Worm (Caenorhabditis elegans) whole organism, L1 larva: Measurements from ENCODE around the gene rps-3.

Source experiments
- C04F5.9 ChIP-seq: sonication (generic microtip); optimal IDR thresholded peaks from 2 replicates; lab custom pipeline; 2016; ENCODE audit warnings: missing genetic modification characterization, missing compliant biosample characterization
- C16A3.4 ChIP-seq: fragments of 150-350 bp; optimal IDR thresholded peaks from 2 replicates; lab custom pipeline; 2014; ENCODE audit warnings: missing biosample characterization, missing genetic modification characterization
- C34B4.2 ChIP-seq: sonication (generic microtip); optimal IDR thresholded peaks from 2 replicates; lab custom pipeline; 2017; ENCODE audit warnings: mild to moderate bottlenecking, missing genetic modification characterization, missing compliant biosample characterization
- aly-2 ChIP-seq: fragments of 150-350 bp; optimal IDR thresholded peaks from 2 replicates; lab custom pipeline; 2014; ENCODE audit warnings: missing biosample characterization, missing genetic modification characterization
- ama-1 ChIP-seq: fragments of 150-350 bp; optimal IDR thresholded peaks from 2 replicates; lab custom pipeline; 2014
- ceh-8 ChIP-seq: fragments of 200-800 bp; sonication (Bioruptor generic); optimal IDR thresholded peaks from 2 replicates; lab custom pipeline; 2018; ENCODE audit warnings: mild to moderate bottlenecking, missing genetic modification characterization, moderate library complexity, missing compliant biosample characterization
- ceh-82 ChIP-seq, 3 experiments: fragments of 150-350 bp in 1 of 3; sonication (generic microtip) in 2 of 3; optimal IDR thresholded peaks; 2 replicates each; lab custom pipeline; 2014 to 2017; ENCODE audit warnings: missing biosample characterization in 3 of 3, missing genetic modification characterization in 3 of 3
- ceh-88 ChIP-seq: fragments of 200-800 bp; sonication (Bioruptor generic); IDR thresholded peaks from 2 replicates; pipeline ENCODE4 v1.3.6; 2022; ENCODE audit warnings: missing genetic modification characterization, missing compliant biosample characterization
- dpl-1 ChIP-seq, 3 experiments: fragments of 150-350 bp in 2 of 3; sonication (generic microtip) in 1 of 3; optimal IDR thresholded peaks; 2 replicates each; lab custom pipeline; 2014 to 2017; ENCODE audit warnings: missing biosample characterization in 3 of 3, missing genetic modification characterization in 3 of 3, missing genetic modification reagents in 3 of 3
- efl-3 ChIP-seq: fragments of 200-800 bp; sonication (Bioruptor generic); optimal IDR thresholded peaks from 2 replicates; lab custom pipeline; 2018; ENCODE audit warnings: mild to moderate bottlenecking, missing genetic modification characterization, missing compliant biosample characterization
- elt-2 ChIP-seq: sonication (generic microtip); optimal IDR thresholded peaks from 2 replicates; lab custom pipeline; 2016; ENCODE audit warnings: missing genetic modification characterization, mild to moderate bottlenecking, inconsistent platforms, missing compliant biosample characterization, missing genetic modification reagents
- elt-3 ChIP-seq, 6 experiments: fragments of 150-350 bp in 1 of 6; sonication (generic microtip); optimal IDR thresholded peaks; 2 replicates each; lab custom pipeline; 2017 to 2018; ENCODE audit warnings: missing biosample characterization in 6 of 6, missing genetic modification characterization in 6 of 6, inconsistent platforms in 1 of 6
- fkh-8 ChIP-seq: sonication (generic microtip); optimal IDR thresholded peaks from 2 replicates; lab custom pipeline; 2016; ENCODE audit warnings: mild to moderate bottlenecking, missing genetic modification characterization, missing compliant biosample characterization
- fos-1 ChIP-seq: fragments of 150-350 bp; optimal IDR thresholded peaks from 2 replicates; lab custom pipeline; 2014; ENCODE audit warnings: missing biosample characterization, missing genetic modification characterization
- irx-1 ChIP-seq: sonication (generic microtip); optimal IDR thresholded peaks from 2 replicates; lab custom pipeline; 2016; ENCODE audit warnings: missing genetic modification characterization, missing compliant biosample characterization
- lin-13 ChIP-seq: fragments of 150-350 bp; optimal IDR thresholded peaks from 2 replicates; lab custom pipeline; 2014; ENCODE audit warnings: missing biosample characterization, missing genetic modification reagents, missing genetic modification characterization
- lin-14 ChIP-seq: fragments of 200-800 bp; sonication (Bioruptor generic); optimal IDR thresholded peaks from 2 replicates; lab custom pipeline; 2018; ENCODE audit warnings: mild to moderate bottlenecking, missing genetic modification characterization, moderate library complexity, missing compliant biosample characterization
- lin-35 ChIP-seq, 2 experiments: fragments of 150-350 bp; optimal IDR thresholded peaks; 2 replicates each; lab custom pipeline; 2014; ENCODE audit warnings: missing biosample characterization in 2 of 2, missing genetic modification characterization in 2 of 2, missing genetic modification reagents in 2 of 2
- lir-3 ChIP-seq: sonication (generic microtip); optimal IDR thresholded peaks from 2 replicates; lab custom pipeline; 2016; ENCODE audit warnings: mild to moderate bottlenecking, missing genetic modification characterization, moderate library complexity, missing compliant biosample characterization; ENCODE audit not compliant: poor library complexity
- lsy-2 ChIP-seq, 2 experiments: fragments of 150-350 bp; optimal IDR thresholded peaks; 2 replicates each; lab custom pipeline; 2014; ENCODE audit warnings: missing biosample characterization in 2 of 2, missing genetic modification characterization in 2 of 2
- mab-9 ChIP-seq: fragments of 200-800 bp; sonication (Bioruptor generic); IDR thresholded peaks from 2 replicates; pipeline ENCODE4 v1.3.6; 2022; ENCODE audit warnings: missing genetic modification reagents, missing genetic modification characterization, missing compliant biosample characterization
- mdl-1 ChIP-seq, 2 experiments: fragments of 150-350 bp; optimal IDR thresholded peaks; 2 replicates each; lab custom pipeline; 2014 to 2017; ENCODE audit warnings: missing biosample characterization in 2 of 2, missing genetic modification characterization in 2 of 2, inconsistent platforms in 1 of 2
- mep-1 ChIP-seq: fragments of 150-350 bp; optimal IDR thresholded peaks from 2 replicates; lab custom pipeline; 2014; ENCODE audit warnings: missing biosample characterization, missing genetic modification characterization
- nhr-11 ChIP-seq: fragments of 150-350 bp; optimal IDR thresholded peaks from 2 replicates; lab custom pipeline; 2014; ENCODE audit warnings: missing biosample characterization, missing genetic modification characterization
- nhr-19 ChIP-seq: fragments of 200-800 bp; sonication (Bioruptor generic); conservative IDR thresholded peaks from 2 replicates; pipeline ENCODE4 v1.3.6; 2022; ENCODE audit warnings: missing genetic modification characterization, missing compliant biosample characterization
- nhr-20 ChIP-seq: sonication (generic microtip); optimal IDR thresholded peaks from 2 replicates; lab custom pipeline; 2016; ENCODE audit warnings: mild to moderate bottlenecking, missing genetic modification characterization, missing compliant biosample characterization
- nhr-71 ChIP-seq: sonication (generic microtip); optimal IDR thresholded peaks from 2 replicates; lab custom pipeline; 2016; ENCODE audit warnings: mild to moderate bottlenecking, missing genetic modification characterization, moderate library complexity, missing compliant biosample characterization
- nhr-76 ChIP-seq: sonication (generic microtip); optimal IDR thresholded peaks from 2 replicates; lab custom pipeline; 2017; ENCODE audit warnings: missing biosample characterization, missing genetic modification characterization
- nhr-84 ChIP-seq: sonication (generic microtip); optimal IDR thresholded peaks from 2 replicates; lab custom pipeline; 2017; ENCODE audit warnings: missing biosample characterization, missing genetic modification characterization
- pag-3 ChIP-seq: sonication (generic microtip); optimal IDR thresholded peaks from 2 replicates; lab custom pipeline; 2017; ENCODE audit warnings: missing genetic modification characterization, mild to moderate bottlenecking, missing compliant biosample characterization, antibody characterized with exemption, borderline replicate concordance; ENCODE audit not compliant: insufficient read depth
- pax-3 ChIP-seq: fragments of 200-800 bp; sonication (Bioruptor generic); optimal IDR thresholded peaks from 2 replicates; lab custom pipeline; 2018; ENCODE audit warnings: mild to moderate bottlenecking, missing genetic modification characterization, moderate library complexity, missing compliant biosample characterization
- pqm-1 ChIP-seq: sonication (generic microtip); optimal IDR thresholded peaks from 3 replicates; lab custom pipeline; 2017; ENCODE audit warnings: missing biosample characterization, missing genetic modification characterization
- snpc-4 ChIP-seq: fragments of 150-350 bp; optimal IDR thresholded peaks from 2 replicates; lab custom pipeline; 2014; ENCODE audit warnings: missing biosample characterization, missing genetic modification characterization
- snu-23 ChIP-seq: sonication (generic microtip); optimal IDR thresholded peaks from 2 replicates; lab custom pipeline; 2016; ENCODE audit warnings: missing genetic modification characterization, missing compliant biosample characterization
- sptf-1 ChIP-seq: fragments of 150-350 bp; optimal IDR thresholded peaks from 2 replicates; lab custom pipeline; 2014; ENCODE audit warnings: missing biosample characterization, missing genetic modification characterization
- sup-37 ChIP-seq: fragments of 200-800 bp; sonication (Bioruptor generic); optimal IDR thresholded peaks from 2 replicates; lab custom pipeline; 2018; ENCODE audit warnings: mild to moderate bottlenecking, missing genetic modification characterization, missing compliant biosample characterization
- tbx-2 ChIP-seq: sonication (generic microtip); optimal IDR thresholded peaks from 2 replicates; lab custom pipeline; 2016; ENCODE audit warnings: missing genetic modification characterization, missing compliant biosample characterization
- unc-62 ChIP-seq: fragments of 150-350 bp; optimal IDR thresholded peaks from 2 replicates; lab custom pipeline; 2014; ENCODE audit warnings: missing biosample characterization, missing genetic modification reagents, missing genetic modification characterization
- unc-86 ChIP-seq: sonication (generic microtip); optimal IDR thresholded peaks from 2 replicates; lab custom pipeline; 2016; ENCODE audit warnings: missing genetic modification characterization, missing compliant biosample characterization
- xbp-1 ChIP-seq: sonication (generic microtip); optimal IDR thresholded peaks from 2 replicates; lab custom pipeline; 2016; ENCODE audit warnings: missing genetic modification characterization, missing compliant biosample characterization
- ztf-11 ChIP-seq, 2 experiments: sonication (generic microtip); optimal IDR thresholded peaks; 2 replicates each; lab custom pipeline; 2016 to 2017; ENCODE audit warnings: missing genetic modification characterization in 2 of 2, missing biosample characterization in 1 of 2, missing compliant biosample characterization in 1 of 2

The rps-3 gene

DNA sequence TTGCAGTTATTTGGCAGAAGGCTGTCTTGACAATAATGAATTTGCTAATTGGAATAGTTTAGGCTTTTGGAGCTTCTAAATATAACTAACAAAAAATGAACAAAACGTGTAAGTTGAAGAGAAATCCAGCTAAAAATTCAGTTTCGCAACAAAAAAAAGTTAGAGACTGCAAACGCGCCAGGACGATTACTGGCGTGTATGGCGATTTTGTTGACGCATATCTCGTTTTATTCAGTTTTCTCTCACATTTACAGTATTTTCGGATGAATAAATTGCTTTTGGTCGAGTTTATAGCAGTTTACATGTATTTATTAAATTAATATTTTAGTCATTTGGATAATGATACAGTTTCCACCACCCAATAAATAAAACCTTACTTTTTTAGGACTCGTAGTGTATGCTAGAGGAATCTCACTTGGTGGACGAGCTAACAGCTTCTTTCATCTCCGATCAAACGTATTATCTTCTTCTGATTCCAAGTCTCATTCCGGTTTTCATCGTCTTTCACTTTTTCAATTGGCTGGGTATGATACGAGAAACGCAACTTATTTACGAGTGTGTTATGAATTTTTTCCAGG lies 33.5 kb upstream of the rps-3 start, which contains the start of the genes abcf-3 and F42A10.5 (continued):
- TF ChIP-seq ztf-11 (tag; optimal IDR thresholded peaks at IDR 0.05; lab: Kevin White, UChicago) (peak in 1 of 2 experiments; percentile 32), elt-2 (peak; percentile 45), nhr-20 (tag; lab: Kevin White, UChicago) (peak; percentile 71), ama-1 (no peak), pax-3 (tag; lab: Kevin White, UChicago) (no peak), pag-3 (tag; lab: Kevin White, UChicago) (no peak), snpc-4 (no peak), lin-13 (peak; percentile 60), lin-14 (GFP tag; lab: Kevin White, UChicago) (peak; percentile 72), ceh-82 (tag; optimal IDR thresholded peaks at IDR 0.05; lab: Kevin White, UChicago) (peak; percentile 67 to 80 (median 76)), C16A3.4 (peak; percentile 66), C04F5.9 (tag; lab: Kevin White, UChicago) (peak; percentile 32), fos-1 (tag; lab: Kevin White, UChicago) (peak; percentile 68), dpl-1 (GFP tag; optimal IDR thresholded peaks at IDR 0.05; lab: Kevin White, UChicago) (peak; percentile 73 to 77 (median 76)), lsy-2 (tag; optimal IDR thresholded peaks at IDR 0.05; lab: Kevin White, UChicago) (peak; percentile 81 to 89), aly-2 (tag; lab: Kevin White, UChicago) (peak; percentile 23), elt-3 (tag; optimal IDR thresholded peaks at IDR 0.05; lab: Kevin White, UChicago) (peak in 2 of 6 experiments; percentile 46 to 78), ceh-8 (GFP tag; lab: Kevin White, UChicago) (no peak)

DNA sequence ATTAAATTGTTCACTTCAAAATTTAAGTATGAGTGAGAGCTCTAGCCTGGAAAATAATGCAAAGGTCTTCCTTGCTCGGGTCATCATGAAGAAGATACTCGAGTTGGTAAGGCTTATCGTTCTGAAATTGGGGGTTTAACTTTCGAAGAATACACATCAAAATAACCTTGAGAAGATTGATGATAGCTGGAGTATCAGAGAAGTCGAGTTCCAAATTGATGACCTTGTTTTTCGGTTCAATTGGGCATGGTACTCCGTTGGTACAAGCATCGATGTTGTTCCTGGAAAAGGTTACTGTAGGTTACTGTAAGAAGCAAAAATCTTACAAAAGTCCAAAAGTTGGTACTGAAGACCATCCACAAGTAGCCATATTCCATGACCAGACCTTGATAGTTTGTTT lies 30.4 kb upstream of the rps-3 start:
- TF ChIP-seq nhr-71 (tag; lab: Kevin White, UChicago) = no peak
- TF ChIP-seq pqm-1 (tag; lab: Kevin White, UChicago) = no peak
- no peak for TF ChIP-seq nhr-76 (tag; lab: Kevin White, UChicago)
- TF ChIP-seq lin-35 (GFP tag; optimal IDR thresholded peaks at IDR 0.05; lab: Kevin White, UChicago) = no peak
- TF ChIP-seq snu-23 = no peak
- no peak for TF ChIP-seq efl-3 (GFP tag; lab: Kevin White, UChicago)
- no peak for TF ChIP-seq pax-3 (tag; lab: Kevin White, UChicago)

DNA sequence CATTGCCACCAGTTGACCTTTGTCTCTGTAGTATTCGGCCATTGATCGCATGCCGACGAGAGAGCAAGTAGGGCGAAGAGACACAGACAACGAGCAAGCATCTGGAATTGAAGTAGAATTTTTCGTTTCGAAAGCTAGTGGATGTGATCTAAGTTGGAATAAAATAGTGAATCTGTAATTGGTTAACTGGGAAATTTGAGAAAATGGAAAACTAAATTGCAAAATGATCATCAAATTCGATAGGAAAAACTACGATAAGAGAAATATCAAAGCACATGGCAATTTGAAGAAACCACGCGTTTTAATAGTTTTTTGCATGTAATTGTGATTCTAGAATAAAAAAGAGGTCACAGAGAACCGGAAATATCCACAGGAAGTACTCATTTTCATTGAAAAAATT lies 29.8 kb upstream of the rps-3 start, which contains the start of gene F42A10.6:
Gene F42A10.6, minus strand, starts transcription at position 101 of the 400 bp plus-strand sequence.
- TF ChIP-seq xbp-1 (tag; lab: Kevin White, UChicago) = no peak
- no peak for TF ChIP-seq ama-1
- TF ChIP-seq ceh-88 = no peak
- no peak for TF ChIP-seq tbx-2 (tag; lab: Kevin White, UChicago)
- no peak for TF ChIP-seq sptf-1 (tag; lab: Kevin White, UChicago)
- TF ChIP-seq nhr-19 (GFP tag; lab: Robert Waterston, UW) = no peak
- no peak for TF ChIP-seq ztf-11 (tag; optimal IDR thresholded peaks at IDR 0.05; lab: Kevin White, UChicago)
- TF ChIP-seq mdl-1 (tag; optimal IDR thresholded peaks at IDR 0.05; lab: Kevin White, UChicago) = no peak
- no peak for TF ChIP-seq sup-37 (GFP tag; lab: Kevin White, UChicago)
- no peak for TF ChIP-seq fkh-8 (tag; lab: Kevin White, UChicago)
- TF ChIP-seq unc-62 (GFP tag; lab: Kevin White, UChicago) = no peak
- no peak for TF ChIP-seq mab-9
- no peak for TF ChIP-seq nhr-84 (tag; lab: Kevin White, UChicago)
- no peak for TF ChIP-seq nhr-11 (tag; lab: Kevin White, UChicago)
- TF ChIP-seq irx-1 (tag; lab: Kevin White, UChicago) = no peak
- no peak for TF ChIP-seq mep-1 (tag; lab: Kevin White, UChicago)
- no peak for TF ChIP-seq lir-3 (tag; lab: Kevin White, UChicago)
- TF ChIP-seq C34B4.2 (tag; lab: Kevin White, UChicago) = no peak
- no peak for TF ChIP-seq unc-86 (tag; lab: Kevin White, UChicago)
